Fruit fly (Drosophila melanogaster) whole organism, embryonic: Measurements from ENCODE around the gene CG6726.

ENCODE experiments used
- Antp ChIP-seq: fragments of 200-800 bp; sonication (Bioruptor generic); optimal IDR thresholded peaks from 3 replicates; lab custom pipeline; 2016; ENCODE audit warnings: missing biosample characterization, missing genetic modification characterization
- BEAF-32 ChIP-seq: fragments of 200-800 bp; sonication (Bioruptor generic); optimal IDR thresholded peaks from 3 replicates; lab custom pipeline; 2017; ENCODE audit warnings: missing biosample characterization, missing genetic modification characterization, mild to moderate bottlenecking, moderate library complexity, missing genetic modification reagents
- CG11695 ChIP-seq: fragments of 200-800 bp; sonication (Bioruptor generic); IDR thresholded peaks from 3 replicates; pipeline ENCODE4 v1.3.6; 2022; ENCODE audit warnings: missing biosample characterization, missing genetic modification characterization
- CG12155 ChIP-seq: fragments of 200-800 bp; sonication (Bioruptor generic); optimal IDR thresholded peaks from 3 replicates; lab custom pipeline; 2016; ENCODE audit warnings: missing biosample characterization, missing genetic modification characterization
- CG13123 ChIP-seq: fragments of 200-800 bp; sonication (Bioruptor generic); optimal IDR thresholded peaks from 2 replicates; lab custom pipeline; 2016; ENCODE audit warnings: missing biosample characterization, missing genetic modification characterization
- CG18476 ChIP-seq: fragments of 200-800 bp; sonication (Bioruptor generic); optimal IDR thresholded peaks from 2 replicates; lab custom pipeline; 2016; ENCODE audit warnings: missing biosample characterization, mild to moderate bottlenecking, missing genetic modification characterization
- CG2129 ChIP-seq: fragments of 200-800 bp; sonication (Bioruptor generic); IDR thresholded peaks from 2 replicates; pipeline ENCODE4 v1.3.6; 2022; ENCODE audit warnings: missing biosample characterization, missing genetic modification characterization; ENCODE audit not compliant: partially characterized antibody
- CG31441 ChIP-seq: fragments of 200-800 bp; sonication (Bioruptor generic); IDR thresholded peaks from 2 replicates; pipeline ENCODE4 v1.3.6; 2022; ENCODE audit warnings: missing biosample characterization, missing genetic modification characterization
- CG3407 ChIP-seq: fragments of 200-800 bp; sonication (Bioruptor generic); optimal IDR thresholded peaks from 2 replicates; lab custom pipeline; 2018; ENCODE audit warnings: missing biosample characterization, mild to moderate bottlenecking, missing genetic modification characterization
- CG3726 ChIP-seq: fragments of 200-800 bp; sonication (Bioruptor generic); IDR thresholded peaks from 3 replicates; pipeline ENCODE4, ENCODE4 v1.3.6; 2022; ENCODE audit warnings: missing biosample characterization, missing genetic modification characterization
- CG3995 ChIP-seq: fragments of 200-800 bp; sonication (Bioruptor generic); optimal IDR thresholded peaks from 3 replicates; lab custom pipeline; 2016; ENCODE audit warnings: missing biosample characterization, missing genetic modification characterization
- CG4360 ChIP-seq: fragments of 200-800 bp; sonication (Bioruptor generic); IDR thresholded peaks from 2 replicates; pipeline ENCODE4 v1.3.6; 2022; ENCODE audit warnings: missing biosample characterization, missing genetic modification characterization
- CG5953 ChIP-seq: fragments of 200-800 bp; sonication (Bioruptor generic); IDR thresholded peaks from 2 replicates; pipeline ENCODE4 v1.3.6; 2022; ENCODE audit warnings: missing biosample characterization, missing genetic modification characterization
- CG6765 ChIP-seq: fragments of 200-800 bp; sonication (Bioruptor generic); optimal IDR thresholded peaks from 3 replicates; lab custom pipeline; 2017; ENCODE audit warnings: missing biosample characterization, mild to moderate bottlenecking, missing genetic modification characterization
- CG7271 ChIP-seq: fragments of 200-800 bp; sonication (Bioruptor generic); optimal IDR thresholded peaks from 2 replicates; lab custom pipeline; 2018; ENCODE audit warnings: missing biosample characterization, mild to moderate bottlenecking, missing genetic modification characterization, moderate library complexity
- CG7987 ChIP-seq: fragments of 200-800 bp; sonication (Bioruptor generic); optimal IDR thresholded peaks from 2 replicates; lab custom pipeline; 2018; ENCODE audit warnings: missing biosample characterization, mild to moderate bottlenecking, missing genetic modification characterization, moderate library complexity
- CG8944 ChIP-seq: fragments of 200-800 bp; sonication (Bioruptor generic); optimal IDR thresholded peaks from 3 replicates; lab custom pipeline; 2016; ENCODE audit warnings: missing biosample characterization, missing genetic modification characterization
- CG9932 ChIP-seq: fragments of 200-800 bp; sonication (Bioruptor generic); IDR thresholded peaks from 2 replicates; pipeline ENCODE4 v1.3.6; 2022; ENCODE audit warnings: missing biosample characterization, missing genetic modification characterization
- Dip3 ChIP-seq: fragments of 200-800 bp; sonication (Bioruptor generic); optimal IDR thresholded peaks from 3 replicates; lab custom pipeline; 2016; ENCODE audit warnings: missing biosample characterization, missing genetic modification characterization
- Eip74EF ChIP-seq, 2 experiments: fragments of 200-800 bp in 1 of 2; fragments of >200 bp in 1 of 2; sonication (Bioruptor generic) in 1 of 2; optimal IDR thresholded peaks; 2 replicates each; lab custom pipeline; 2017 to 2019; ENCODE audit warnings: missing biosample characterization in 2 of 2, missing genetic modification characterization in 2 of 2, mild to moderate bottlenecking in 1 of 2, moderate library complexity in 1 of 2
- Ets65A ChIP-seq: fragments of 200-800 bp; sonication (Bioruptor generic); peaks from one replicate; lab custom pipeline; 2016; ENCODE audit warnings: missing biosample characterization, missing genetic modification characterization
- Fer2 ChIP-seq: fragments of 200-800 bp; sonication (Bioruptor generic); optimal IDR thresholded peaks from 2 replicates; lab custom pipeline; 2018; ENCODE audit warnings: missing biosample characterization, mild to moderate bottlenecking, missing genetic modification characterization, moderate library complexity
- NC2β ChIP-seq: fragments of 200-800 bp; sonication (Bioruptor generic); optimal IDR thresholded peaks from 2 replicates; lab custom pipeline; 2016; ENCODE audit warnings: missing biosample characterization, missing genetic modification characterization
- Neu2 ChIP-seq: fragments of 200-800 bp; sonication (Bioruptor generic); optimal IDR thresholded peaks from 3 replicates; lab custom pipeline; 2016; ENCODE audit warnings: missing biosample characterization, missing genetic modification characterization, borderline replicate concordance
- Optix ChIP-seq: fragments of 200-800 bp; sonication (Bioruptor generic); IDR thresholded peaks from 3 replicates; pipeline ENCODE4 v1.3.6; 2022; ENCODE audit warnings: missing biosample characterization, missing genetic modification characterization
- Scr ChIP-seq: fragments of 200-800 bp; sonication (Bioruptor generic); IDR thresholded peaks from 2 replicates; pipeline ENCODE4 v1.3.6; 2022; ENCODE audit warnings: missing biosample characterization, missing genetic modification characterization; ENCODE audit not compliant: partially characterized antibody
- Six4 ChIP-seq: fragments of 200-800 bp; sonication (Bioruptor generic); optimal IDR thresholded peaks from 2 replicates; lab custom pipeline; 2016; ENCODE audit warnings: missing biosample characterization, missing genetic modification characterization
- Ssrp ChIP-seq: fragments of 200-800 bp; sonication (Bioruptor generic); optimal IDR thresholded peaks from 2 replicates; lab custom pipeline; 2018; ENCODE audit warnings: missing biosample characterization, mild to moderate bottlenecking, missing genetic modification characterization, moderate library complexity
- ab ChIP-seq: fragments of 200-800 bp; sonication (Bioruptor generic); optimal IDR thresholded peaks from 2 replicates; lab custom pipeline; 2016; ENCODE audit warnings: missing biosample characterization, missing genetic modification characterization
- ci ChIP-seq: fragments of 200-800 bp; sonication (Bioruptor generic); IDR thresholded peaks from 3 replicates; pipeline ENCODE4 v1.3.6; 2022; ENCODE audit warnings: missing biosample characterization, missing genetic modification characterization
- da ChIP-seq: fragments of 200-800 bp; sonication (Bioruptor generic); optimal IDR thresholded peaks from 2 replicates; lab custom pipeline; 2016; ENCODE audit warnings: missing biosample characterization, missing genetic modification characterization
- disco-r ChIP-seq: fragments of 200-800 bp; sonication (Bioruptor generic); optimal IDR thresholded peaks from 2 replicates; lab custom pipeline; 2016; ENCODE audit warnings: missing biosample characterization, missing genetic modification characterization
- dmrt99B ChIP-seq: fragments of 200-800 bp; sonication (Bioruptor generic); optimal IDR thresholded peaks from 2 replicates; lab custom pipeline; 2018; ENCODE audit warnings: missing biosample characterization, mild to moderate bottlenecking, missing genetic modification characterization, moderate library complexity
- emc ChIP-seq: fragments of 200-800 bp; sonication (Bioruptor generic); optimal IDR thresholded peaks from 2 replicates; lab custom pipeline; 2016; ENCODE audit warnings: missing biosample characterization, missing genetic modification characterization
- fd3F ChIP-seq: fragments of 200-800 bp; sonication (Bioruptor generic); optimal IDR thresholded peaks from 2 replicates; lab custom pipeline; 2018; ENCODE audit warnings: missing biosample characterization, mild to moderate bottlenecking, missing genetic modification characterization, moderate library complexity
- gem ChIP-seq: fragments of 200-800 bp; sonication (Bioruptor generic); optimal IDR thresholded peaks from 2 replicates; lab custom pipeline; 2019; ENCODE audit warnings: missing biosample characterization, mild to moderate bottlenecking, missing genetic modification characterization, moderate library complexity
- gro ChIP-seq: fragments of 200-800 bp; sonication (Bioruptor generic); optimal IDR thresholded peaks from 2 replicates; lab custom pipeline; 2016; ENCODE audit warnings: missing biosample characterization, missing genetic modification characterization
- ham ChIP-seq: fragments of 200-800 bp; sonication (Bioruptor generic); IDR thresholded peaks from 2 replicates; pipeline ENCODE4 v1.3.6; 2022; ENCODE audit warnings: missing biosample characterization, missing genetic modification characterization
- ken ChIP-seq: fragments of 200-800 bp; sonication (Bioruptor generic); IDR thresholded peaks from 3 replicates; pipeline ENCODE4 v1.3.6; 2022; ENCODE audit warnings: missing biosample characterization, missing genetic modification characterization
- lilli ChIP-seq: fragments of 200-800 bp; sonication (Bioruptor generic); optimal IDR thresholded peaks from 3 replicates; lab custom pipeline; 2016; ENCODE audit warnings: missing biosample characterization, missing genetic modification characterization
- pita ChIP-seq: fragments of 200-800 bp; sonication (Bioruptor generic); optimal IDR thresholded peaks from 2 replicates; lab custom pipeline; 2017; ENCODE audit warnings: missing biosample characterization, mild to moderate bottlenecking, missing genetic modification characterization
- row ChIP-seq: fragments of 200-800 bp; sonication (Bioruptor generic); IDR thresholded peaks from 3 replicates; pipeline ENCODE4 v1.3.6; 2022; ENCODE audit warnings: missing biosample characterization, missing genetic modification characterization
- slbo ChIP-seq: fragments of 200-800 bp; sonication (Bioruptor generic); IDR thresholded peaks from 2 replicates; pipeline ENCODE4 v1.3.6; 2022; ENCODE audit warnings: missing biosample characterization, missing genetic modification characterization
- slp2 ChIP-seq: fragments of 200-800 bp; sonication (Bioruptor generic); optimal IDR thresholded peaks from 2 replicates; lab custom pipeline; 2016; ENCODE audit warnings: missing biosample characterization, missing genetic modification characterization
- stc ChIP-seq: fragments of 200-800 bp; sonication (Bioruptor generic); IDR thresholded peaks from 2 replicates; pipeline ENCODE4 v1.3.6; 2022; ENCODE audit warnings: missing biosample characterization, missing genetic modification characterization
- stwl ChIP-seq: fragments of 200-800 bp; sonication (Bioruptor generic); optimal IDR thresholded peaks from 3 replicates; lab custom pipeline; 2018; ENCODE audit warnings: missing biosample characterization, mild to moderate bottlenecking, missing genetic modification characterization, moderate library complexity
- tgo ChIP-seq: fragments of 200-800 bp; sonication (Bioruptor generic); IDR thresholded peaks from 3 replicates; pipeline ENCODE4 v1.3.6; 2022; ENCODE audit warnings: missing biosample characterization, missing genetic modification characterization
- tll ChIP-seq, 2 experiments: fragments of 200-800 bp in 1 of 2; fragments of >200 bp in 1 of 2; sonication (Bioruptor generic) in 1 of 2; optimal IDR thresholded peaks; 2 replicates each; lab custom pipeline; 2017 to 2019; ENCODE audit warnings: missing biosample characterization in 2 of 2, missing genetic modification characterization in 2 of 2, mild to moderate bottlenecking in 1 of 2, moderate library complexity in 1 of 2
- vvl ChIP-seq: fragments of 200-800 bp; sonication (Bioruptor generic); IDR thresholded peaks from 2 replicates; pipeline ENCODE4 v1.3.6; 2022; ENCODE audit warnings: missing biosample characterization, missing genetic modification characterization

Gene CG6726

DNA sequence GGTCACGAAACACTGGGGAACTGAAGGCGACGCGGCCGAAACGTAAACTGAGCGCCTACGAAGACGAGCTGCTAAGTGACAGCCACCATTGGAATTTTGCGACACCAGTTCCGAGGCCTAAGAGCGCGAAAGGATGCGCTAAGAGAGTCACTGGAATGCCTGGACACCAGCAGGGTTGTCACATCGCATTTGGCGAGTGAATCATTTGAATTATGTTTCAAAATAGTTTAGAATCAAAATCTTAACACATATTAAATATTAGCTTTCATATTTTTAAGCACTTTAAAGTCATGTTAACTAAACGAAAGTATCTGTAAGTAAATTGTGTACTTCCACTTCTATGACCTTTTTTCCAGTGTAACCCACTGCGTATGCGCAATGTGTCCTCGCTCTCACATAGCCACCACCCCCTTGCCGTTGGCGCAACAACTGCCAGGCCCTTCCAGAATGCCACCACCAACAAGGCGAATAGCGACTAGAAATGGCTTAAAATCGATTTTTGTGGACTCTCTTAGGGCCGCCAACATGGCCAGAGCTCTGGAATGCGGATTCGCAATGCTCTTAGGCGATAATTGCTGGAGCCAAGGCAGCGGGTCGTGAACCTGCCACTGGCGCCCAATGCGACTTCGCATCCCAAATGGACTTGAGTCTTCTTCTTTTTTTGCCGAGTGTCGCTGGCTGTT lies 21.3 kb downstream of the CG6726 start, which contains the start of gene Cow:
Gene Cow (minus strand): TSS at position 51 of the 683 bp plus-strand sequence.
- TF ChIP-seq CG13123 (GFP tag; lab: Kevin White, UChicago) (no peak), stc (GFP tag; lab: Robert Waterston, UW) (0 out of 2 replicates have a peak, but pooled peaks have one; percentile 48), pita (GFP tag; lab: Kevin White, UChicago) (no peak), CG3407 (GFP tag; lab: Kevin White, UChicago) (no peak), Dip3 (GFP tag; lab: Kevin White, UChicago) (peak; percentile 54), CG7987 (GFP tag; lab: Kevin White, UChicago) (no peak), vvl (peak; percentile 77), disco-r (GFP tag; lab: Kevin White, UChicago) (no peak), ab (no peak), CG11695 (GFP tag; lab: Robert Waterston, UW) (peak; percentile 72; the same call in 2 of the 3 replicates), tgo (GFP tag; lab: Robert Waterston, UW) (peak; percentile 76), gem (tag; lab: Kevin White, UChicago) (peak; percentile 76), da (GFP tag; lab: Kevin White, UChicago) (no peak), CG9932 (GFP tag; lab: Robert Waterston, UW) (peak; percentile 70), row (GFP tag; lab: Robert Waterston, UW) (peak; percentile 84), slp2 (GFP tag; lab: Kevin White, UChicago) (peak; percentile 14), CG18476 (GFP tag; lab: Kevin White, UChicago) (peak; percentile 51), emc (no peak), lilli (GFP tag; lab: Kevin White, UChicago) (peak; percentile 74), Ssrp (tag; lab: Kevin White, UChicago) (peak; percentile 27), gro (GFP tag; lab: Kevin White, UChicago) (peak; percentile 64), Optix (no peak), slbo (GFP tag; lab: Robert Waterston, UW) (peak; percentile 75), CG7271 (tag; lab: Kevin White, UChicago) (no peak), Fer2 (tag; lab: Kevin White, UChicago) (peak; percentile 27), dmrt99B (tag; lab: Kevin White, UChicago) (peak; percentile 69), CG3726 (0 out of 3 replicates have a peak, but pooled peaks have one; percentile 50), Neu2 (GFP tag; lab: Kevin White, UChicago) (no peak), ken (GFP tag; lab: Robert Waterston, UW) (no peak; the same call in 2 of the 3 replicates), BEAF-32 (GFP tag; lab: Kevin White, UChicago) (no peak), CG31441 (GFP tag; lab: Robert Waterston, UW) (peak; percentile 39; the same call in 1 of the 2 replicates), Eip74EF (GFP tag; optimal IDR thresholded peaks at IDR 0.05; lab: Kevin White, UChicago) (no peak), NC2β (no peak), CG3995 (no peak), CG6765 (GFP tag; lab: Kevin White, UChicago) (peak; percentile 32), Antp (GFP tag; lab: Kevin White, UChicago) (peak; percentile 32), CG2129 (GFP tag; lab: Robert Waterston, UW) (no peak), CG12155 (peak; percentile 57), Six4 (GFP tag; lab: Kevin White, UChicago) (peak; percentile 20), CG5953 (no peak), CG4360 (GFP tag; lab: Robert Waterston, UW) (no peak), stwl (no peak), fd3F (GFP tag; lab: Kevin White, UChicago) (peak; percentile 48), tll (GFP tag; optimal IDR thresholded peaks at IDR 0.05; lab: Kevin White, UChicago) (no peak), Ets65A (GFP tag; lab: Kevin White, UChicago) (peak; percentile 92), CG8944 (no peak), Scr (GFP tag; lab: Robert Waterston, UW) (no peak), ci (peak; percentile 70), ham (GFP tag; lab: Robert Waterston, UW) (no peak)
